Worm (Caenorhabditis elegans) whole organism, young adult: ENCODE measurements around the gene nas-37.

Experiments used
- B0261.1 ChIP-seq: sonication (generic microtip); optimal IDR thresholded peaks from 2 replicates; lab custom pipeline; 2016; ENCODE audit warnings: mild to moderate bottlenecking, missing genetic modification characterization, moderate library complexity, missing compliant biosample characterization
- C06A6.2 ChIP-seq: fragments of 200-800 bp; sonication (Bioruptor generic); conservative IDR thresholded peaks from 2 replicates; pipeline ENCODE4 v1.3.6; 2022; ENCODE audit warnings: missing genetic modification characterization, missing compliant biosample characterization
- C17E4.6 ChIP-seq: fragments of 200-800 bp; sonication (Bioruptor generic); IDR thresholded peaks from 2 replicates; pipeline ENCODE4 v1.3.6; 2022; ENCODE audit warnings: missing genetic modification reagents, missing genetic modification characterization, missing compliant biosample characterization
- F23B12.7 ChIP-seq: sonication (generic microtip); optimal IDR thresholded peaks from 2 replicates; lab custom pipeline; 2017; ENCODE audit warnings: missing genetic modification characterization, mild to moderate bottlenecking, missing compliant biosample characterization, antibody characterized with exemption, moderate library complexity; ENCODE audit not compliant: insufficient read depth
- F55B11.4 ChIP-seq: sonication (generic microtip); optimal IDR thresholded peaks from 2 replicates; lab custom pipeline; 2016; ENCODE audit warnings: missing compliant biosample characterization, missing genetic modification characterization, borderline replicate concordance; ENCODE audit not compliant: insufficient read depth
- F57C9.4 ChIP-seq: sonication (generic microtip); optimal IDR thresholded peaks from 2 replicates; lab custom pipeline; 2017; ENCODE audit warnings: mild to moderate bottlenecking, missing genetic modification characterization, missing compliant biosample characterization
- K11D2.4 ChIP-seq: fragments of 200-800 bp; sonication (Bioruptor generic); IDR thresholded peaks from 2 replicates; pipeline ENCODE4 v1.3.6; 2022; ENCODE audit warnings: missing genetic modification reagents, missing genetic modification characterization, missing compliant biosample characterization
- T07F8.4 ChIP-seq: sonication (generic microtip); optimal IDR thresholded peaks from 2 replicates; lab custom pipeline; 2016; ENCODE audit warnings: mild to moderate bottlenecking, missing genetic modification characterization, moderate library complexity, missing compliant biosample characterization
- Y53G8AR.9 ChIP-seq: fragments of 200-800 bp; sonication (Bioruptor generic); conservative IDR thresholded peaks from 2 replicates; pipeline ENCODE4 v1.3.6; 2022; ENCODE audit warnings: missing genetic modification reagents, missing genetic modification characterization, missing compliant biosample characterization
- Y56A3A.18 ChIP-seq: fragments of 200-800 bp; sonication (Bioruptor generic); IDR thresholded peaks from 2 replicates; pipeline ENCODE4 v1.3.6; 2022; ENCODE audit warnings: missing genetic modification reagents, missing genetic modification characterization, missing compliant biosample characterization
- akir-1 ChIP-seq: fragments of 200-800 bp; sonication (Bioruptor generic); optimal IDR thresholded peaks from 2 replicates; lab custom pipeline; 2018; ENCODE audit warnings: mild to moderate bottlenecking, missing genetic modification characterization, moderate library complexity, missing compliant biosample characterization
- ama-1 ChIP-seq, 3 experiments: fragments of 150-350 bp in 1 of 3; sonication (generic microtip) in 2 of 3; optimal IDR thresholded peaks; 2 replicates each; lab custom pipeline; 2014 to 2018; ENCODE audit warnings: missing biosample characterization in 2 of 3, missing genetic modification characterization in 2 of 3, missing genetic modification reagents in 2 of 3
- aptf-3 ChIP-seq: fragments of 200-800 bp; sonication (Bioruptor generic); IDR thresholded peaks from 2 replicates; pipeline ENCODE4 v1.3.6; 2022; ENCODE audit warnings: missing genetic modification characterization, missing compliant biosample characterization
- ceh-100 ChIP-seq: fragments of 200-800 bp; sonication (Bioruptor generic); IDR thresholded peaks from 2 replicates; pipeline ENCODE4 v1.3.6; 2022; ENCODE audit warnings: missing genetic modification reagents, missing genetic modification characterization, missing compliant biosample characterization
- dox-1 ChIP-seq: fragments of 200-800 bp; sonication (Bioruptor generic); IDR thresholded peaks from 2 replicates; pipeline ENCODE4 v1.3.6; 2022; ENCODE audit warnings: missing genetic modification reagents, missing genetic modification characterization, missing compliant biosample characterization
- dpl-1 ChIP-seq: fragments of 150-350 bp; optimal IDR thresholded peaks from 2 replicates; lab custom pipeline; 2014; ENCODE audit warnings: missing biosample characterization, missing genetic modification reagents, missing genetic modification characterization
- egl-44 ChIP-seq: fragments of 200-800 bp; sonication (Bioruptor generic); IDR thresholded peaks from 2 replicates; pipeline ENCODE4 v1.3.6; 2022; ENCODE audit warnings: missing genetic modification reagents, missing genetic modification characterization, missing compliant biosample characterization
- egrh-3 ChIP-seq: fragments of 200-800 bp; sonication (Bioruptor generic); IDR thresholded peaks from 2 replicates; pipeline ENCODE4 v1.3.6; 2022; ENCODE audit warnings: missing genetic modification reagents, missing genetic modification characterization, missing compliant biosample characterization
- hlh-26 ChIP-seq: fragments of 200-800 bp; sonication (Bioruptor generic); conservative IDR thresholded peaks from 2 replicates; pipeline ENCODE4 v1.3.6; 2022; ENCODE audit warnings: missing genetic modification reagents, missing genetic modification characterization, missing compliant biosample characterization
- hmg-1.2 ChIP-seq: fragments of 200-800 bp; sonication (Bioruptor generic); IDR thresholded peaks from 2 replicates; pipeline ENCODE4 v1.3.6; 2022; ENCODE audit warnings: missing genetic modification reagents, missing genetic modification characterization, missing compliant biosample characterization
- hsf-1 ChIP-seq: fragments of 200-800 bp; sonication (Bioruptor generic); IDR thresholded peaks from 2 replicates; pipeline ENCODE4 v1.3.6; 2022; ENCODE audit warnings: missing genetic modification reagents, missing genetic modification characterization, missing compliant biosample characterization
- lag-1 ChIP-seq: fragments of 200-800 bp; sonication (Bioruptor generic); IDR thresholded peaks from 2 replicates; pipeline ENCODE4 v1.3.6; 2022; ENCODE audit warnings: missing genetic modification reagents, missing genetic modification characterization, missing compliant biosample characterization
- let-526 ChIP-seq: fragments of 200-800 bp; sonication (Bioruptor generic); IDR thresholded peaks from 2 replicates; pipeline ENCODE4 v1.3.6; 2022; ENCODE audit warnings: missing genetic modification reagents, missing genetic modification characterization, missing compliant biosample characterization
- lsl-1 ChIP-seq: fragments of 200-800 bp; sonication (Bioruptor generic); optimal IDR thresholded peaks from 2 replicates; lab custom pipeline; 2018; ENCODE audit warnings: mild to moderate bottlenecking, missing genetic modification characterization, moderate library complexity, missing compliant biosample characterization
- madf-10 ChIP-seq: sonication (generic microtip); optimal IDR thresholded peaks from 2 replicates; lab custom pipeline; 2016; ENCODE audit warnings: mild to moderate bottlenecking, missing genetic modification characterization, missing compliant biosample characterization
- madf-3 ChIP-seq: fragments of 200-800 bp; sonication (Bioruptor generic); IDR thresholded peaks from 2 replicates; pipeline ENCODE4 v1.3.6; 2022; ENCODE audit warnings: missing genetic modification reagents, missing genetic modification characterization, missing compliant biosample characterization
- nhr-120 ChIP-seq: fragments of 200-800 bp; sonication (Bioruptor generic); IDR thresholded peaks from 2 replicates; pipeline ENCODE4 v1.3.6; 2022; ENCODE audit warnings: missing genetic modification characterization, missing compliant biosample characterization
- nhr-80 ChIP-seq: sonication (generic microtip); optimal IDR thresholded peaks from 2 replicates; lab custom pipeline; 2016; ENCODE audit warnings: missing genetic modification characterization, missing compliant biosample characterization
- pbrm-1 ChIP-seq: fragments of 200-800 bp; sonication (Bioruptor generic); IDR thresholded peaks from 2 replicates; pipeline ENCODE4 v1.3.6; 2022; ENCODE audit warnings: missing genetic modification reagents, missing genetic modification characterization, missing compliant biosample characterization
- snpc-1.1 ChIP-seq: sonication (generic microtip); optimal IDR thresholded peaks from 2 replicates; lab custom pipeline; 2017; ENCODE audit warnings: missing genetic modification characterization, mild to moderate bottlenecking, missing compliant biosample characterization, antibody characterized with exemption, moderate library complexity, missing genotype, missing genetic modification reagents; ENCODE audit not compliant: insufficient read depth
- snpc-3.4 ChIP-seq: sonication (generic microtip); optimal IDR thresholded peaks from 2 replicates; lab custom pipeline; 2017; ENCODE audit warnings: missing genetic modification characterization, mild to moderate bottlenecking, missing compliant biosample characterization, antibody characterized with exemption, moderate library complexity, missing genotype, missing genetic modification reagents
- snpc-4 ChIP-seq, 5 experiments: fragments of 150-350 bp in 1 of 5; sonication (generic microtip) in 4 of 5; optimal IDR thresholded peaks; 2 replicates each; lab custom pipeline; 2014 to 2018; ENCODE audit warnings: missing genetic modification characterization in 5 of 5, missing biosample characterization in 3 of 5, antibody characterized with exemption in 2 of 5, mild to moderate bottlenecking in 2 of 5, missing compliant biosample characterization in 2 of 5, missing genotype in 2 of 5, moderate library complexity in 2 of 5, missing genetic modification reagents in 1 of 5
- unc-62 ChIP-seq: fragments of 150-350 bp; optimal IDR thresholded peaks from 2 replicates; lab custom pipeline; 2014; ENCODE audit warnings: missing biosample characterization, missing genetic modification reagents, missing genetic modification characterization
- ztf-28 ChIP-seq: fragments of 200-800 bp; sonication (Bioruptor generic); IDR thresholded peaks from 2 replicates; pipeline ENCODE4 v1.3.6; 2022; ENCODE audit warnings: missing genetic modification reagents, missing genetic modification characterization, missing compliant biosample characterization

The nas-37 gene

ce11 chrX:9984889-9985404 lies 36.1 kb upstream of the nas-37 start, which contains the start of gene F19C6.5:
TSS of gene F19C6.5 (minus strand) at chrX:9984939.
- no peak for TF ChIP-seq F23B12.7 (tag; lab: Kevin White, UChicago)
- TF ChIP-seq akir-1: no peak
- no peak for TF ChIP-seq Y53G8AR.9
- no peak for TF ChIP-seq T07F8.4 (tag; lab: Kevin White, UChicago)
- peak; percentile 37 for TF ChIP-seq nhr-80 (tag; lab: Kevin White, UChicago)
- TF ChIP-seq ama-1 (optimal IDR thresholded peaks at IDR 0.05; lab: Kevin White, UChicago): no peak
- no peak for TF ChIP-seq ama-1 (GFP tag; optimal IDR thresholded peaks at IDR 0.05; lab: Kevin White, UChicago)
- no peak for TF ChIP-seq C06A6.2 (GFP tag; lab: Robert Waterston, UW)

ce11 chrX:9981259-9981658 lies 32.4 kb upstream of the nas-37 start:
- TF ChIP-seq dox-1: no peak
- TF ChIP-seq lag-1 (GFP tag; lab: Robert Waterston, UW): no peak
- TF ChIP-seq C17E4.6: no peak
- TF ChIP-seq egl-44 (GFP tag; lab: Robert Waterston, UW): no peak
- no peak for TF ChIP-seq Y56A3A.18
- TF ChIP-seq snpc-3.4 (tag; lab: Kevin White, UChicago): no peak
- no peak for TF ChIP-seq madf-10 (tag; lab: Kevin White, UChicago)
- TF ChIP-seq ceh-100 (GFP tag; lab: Robert Waterston, UW): no peak
- no peak for TF ChIP-seq B0261.1
- TF ChIP-seq unc-62 (GFP tag; lab: Kevin White, UChicago): no peak
- TF ChIP-seq hlh-26 (GFP tag; lab: Robert Waterston, UW): no peak

ce11 chrX:9976206-9976605 lies 27.3 kb upstream of the nas-37 start, which contains the start of gene mgl-1:
TSS of gene mgl-1 (minus strand) at chrX:9976306.
- TF ChIP-seq pbrm-1 (GFP tag; lab: Robert Waterston, UW) (no peak), C17E4.6 (no peak), K11D2.4 (no peak), ztf-28 (GFP tag; lab: Robert Waterston, UW) (no peak), hsf-1 (GFP tag; lab: Robert Waterston, UW) (no peak), egrh-3 (no peak), madf-3 (GFP tag; lab: Robert Waterston, UW) (no peak), snpc-1.1 (no peak), aptf-3 (GFP tag; lab: Robert Waterston, UW) (no peak), F55B11.4 (tag; lab: Kevin White, UChicago) (no peak), F57C9.4 (tag; lab: Kevin White, UChicago) (no peak), hmg-1.2 (no peak), snpc-4 (GFP tag; optimal IDR thresholded peaks at IDR 0.05; lab: Kevin White, UChicago) (no peak), snpc-4 (tag; optimal IDR thresholded peaks at IDR 0.05; lab: Kevin White, UChicago) (no peak), dpl-1 (GFP tag; lab: Kevin White, UChicago) (no peak)

- TF ChIP-seq F57C9.4 (tag; lab: Kevin White, UChicago) (no peak), lsl-1 (GFP tag; lab: Kevin White, UChicago) (no peak), nhr-120 (GFP tag; lab: Robert Waterston, UW) (no peak), let-526 (GFP tag; lab: Robert Waterston, UW) (no peak)
Observed at ce11 chrX:9965275-9965674, 16.4 kb upstream of the nas-37 start, which contains the start of gene pssy-1. TSS of gene pssy-1 (plus strand) at chrX:9965592.
